Fruit fly (Drosophila melanogaster): ENCODE measurements around the gene dsf.

Gene dsf

dm6 chr2L:5927363-5927762, 1.6 kb downstream of the dsf start:
- TF ChIP-seq CG5204 (GFP tag; optimal IDR thresholded peaks at IDR 0.05) (no peak), CG7101 (tag; optimal IDR thresholded peaks at IDR 0.05) (no peak), Mnt (GFP tag; optimal IDR thresholded peaks at IDR 0.05) (no peak), CG11617 (GFP tag; optimal IDR thresholded peaks at IDR 0.05) (no peak), CG1620 (GFP tag; optimal IDR thresholded peaks at IDR 0.05) (no peak), CG7045 (GFP tag; optimal IDR thresholded peaks at IDR 0.05) (no peak), Hr96 (GFP tag; optimal IDR thresholded peaks at IDR 0.05) (no peak), pad (GFP tag; optimal IDR thresholded peaks at IDR 0.05) (no peak), Clk (GFP tag; optimal IDR thresholded peaks at IDR 0.05) (no peak)

dm6 chr2L:5943229-5944078, 17.7 kb downstream of the dsf start, which contains the start of the genes Sfp26Ad and Gpdh1:
Gene Sfp26Ad (minus strand): TSS chr2L:5943304.
Gene Gpdh1 (plus strand): TSS chr2L:5943643.
- TF ChIP-seq CG11617 (GFP tag; optimal IDR thresholded peaks at IDR 0.05) (peak; percentile 64), CG7045 (GFP tag; optimal IDR thresholded peaks at IDR 0.05) (peak; percentile 86), pad (GFP tag; optimal IDR thresholded peaks at IDR 0.05) (peak; percentile 83), CG14711 (tag; optimal IDR thresholded peaks at IDR 0.05) (peak; percentile 67), CG12768 (GFP tag; optimal IDR thresholded peaks at IDR 0.05) (peak; percentile 93), Hr96 (GFP tag; optimal IDR thresholded peaks at IDR 0.05) (peak; percentile 83), Clk (GFP tag; optimal IDR thresholded peaks at IDR 0.05) (peak; percentile 74), CG1620 (GFP tag; optimal IDR thresholded peaks at IDR 0.05) (peak; percentile 93), CG5204 (GFP tag; optimal IDR thresholded peaks at IDR 0.05) (peak; percentile 89), bab1 (GFP tag; optimal IDR thresholded peaks at IDR 0.05) (peak; percentile 81), CG33017 (tag; optimal IDR thresholded peaks at IDR 0.05) (peak; percentile 39), CG7101 (tag; optimal IDR thresholded peaks at IDR 0.05) (peak; percentile 75), Mnt (GFP tag; optimal IDR thresholded peaks at IDR 0.05) (peak; percentile 86), toe (GFP tag; optimal IDR thresholded peaks at IDR 0.05) (peak; percentile 90), cnc (optimal IDR thresholded peaks at IDR 0.05) (no peak), Crg-1 (GFP tag; optimal IDR thresholded peaks at IDR 0.05) (peak; percentile 88), cic (GFP tag; optimal IDR thresholded peaks at IDR 0.05) (peak; percentile 94), ovo (GFP tag; optimal IDR thresholded peaks at IDR 0.05) (peak; percentile 73), tj (GFP tag; optimal IDR thresholded peaks at IDR 0.05) (peak; percentile 86), kay (GFP tag; ENCODE audit: borderline replicate concordance) (peak; percentile 93)

- peak; percentile 3 for TF ChIP-seq CG7045 (GFP tag; optimal IDR thresholded peaks at IDR 0.05)
- peak; percentile 58 for TF ChIP-seq Hr96 (GFP tag; optimal IDR thresholded peaks at IDR 0.05)
- TF ChIP-seq cic (GFP tag; optimal IDR thresholded peaks at IDR 0.05): peak; percentile 79
- TF ChIP-seq Mnt (GFP tag; optimal IDR thresholded peaks at IDR 0.05): peak; percentile 40
- TF ChIP-seq pad (GFP tag; optimal IDR thresholded peaks at IDR 0.05): no peak
- TF ChIP-seq bab1 (GFP tag; optimal IDR thresholded peaks at IDR 0.05): peak; percentile 12
- TF ChIP-seq CG33017 (tag; optimal IDR thresholded peaks at IDR 0.05): no peak
- no peak for TF ChIP-seq Clk (GFP tag; optimal IDR thresholded peaks at IDR 0.05)
Measured at dm6 chr2L:5944305-5945282, 18.9 kb downstream of the dsf start.

- TF ChIP-seq CG5204 (GFP tag; optimal IDR thresholded peaks at IDR 0.05): no peak
- TF ChIP-seq Clk (GFP tag; optimal IDR thresholded peaks at IDR 0.05): no peak
- TF ChIP-seq kay (GFP tag; ENCODE audit: borderline replicate concordance): peak; percentile 97
- TF ChIP-seq Mnt (GFP tag; optimal IDR thresholded peaks at IDR 0.05): peak; percentile 33
- TF ChIP-seq Crg-1 (GFP tag; optimal IDR thresholded peaks at IDR 0.05): no peak
- peak; percentile 61 for TF ChIP-seq cic (GFP tag; optimal IDR thresholded peaks at IDR 0.05)
- no peak for TF ChIP-seq CG12768 (GFP tag; optimal IDR thresholded peaks at IDR 0.05)
- TF ChIP-seq bab1 (GFP tag; optimal IDR thresholded peaks at IDR 0.05): peak; percentile 12
Measured at dm6 chr2L:5945651-5946547, 20.2 kb downstream of the dsf start.

dm6 chr2L:5946728-5947127, 21.0 kb downstream of the dsf start:
- peak; percentile 41 for TF ChIP-seq ovo (GFP tag; optimal IDR thresholded peaks at IDR 0.05)
- peak; percentile 43 for TF ChIP-seq CG33017 (tag; optimal IDR thresholded peaks at IDR 0.05)
- TF ChIP-seq Mnt (GFP tag; optimal IDR thresholded peaks at IDR 0.05): no peak
- no peak for TF ChIP-seq CG5204 (GFP tag; optimal IDR thresholded peaks at IDR 0.05)
- peak; percentile 8 for TF ChIP-seq bab1 (GFP tag; optimal IDR thresholded peaks at IDR 0.05)
- TF ChIP-seq kay (GFP tag; ENCODE audit: borderline replicate concordance): peak; percentile 65
- no peak for TF ChIP-seq pad (GFP tag; optimal IDR thresholded peaks at IDR 0.05)
- TF ChIP-seq CG7045 (GFP tag; optimal IDR thresholded peaks at IDR 0.05): peak; percentile 15
- peak; percentile 68 for TF ChIP-seq cic (GFP tag; optimal IDR thresholded peaks at IDR 0.05)
- TF ChIP-seq cnc (optimal IDR thresholded peaks at IDR 0.05): no peak
- peak; percentile 20 for TF ChIP-seq CG14711 (tag; optimal IDR thresholded peaks at IDR 0.05)
- TF ChIP-seq tj (GFP tag; optimal IDR thresholded peaks at IDR 0.05): no peak
- TF ChIP-seq CG1620 (GFP tag; optimal IDR thresholded peaks at IDR 0.05): no peak
- no peak for TF ChIP-seq toe (GFP tag; optimal IDR thresholded peaks at IDR 0.05)
- TF ChIP-seq Hr96 (GFP tag; optimal IDR thresholded peaks at IDR 0.05): no peak
- peak; percentile 12 for TF ChIP-seq CG12768 (GFP tag; optimal IDR thresholded peaks at IDR 0.05)
- TF ChIP-seq CG11617 (GFP tag; optimal IDR thresholded peaks at IDR 0.05): peak; percentile 4
- no peak for TF ChIP-seq Clk (GFP tag; optimal IDR thresholded peaks at IDR 0.05)
- TF ChIP-seq CG7101 (tag; optimal IDR thresholded peaks at IDR 0.05): peak; percentile 35
- peak; percentile 52 for TF ChIP-seq Crg-1 (GFP tag; optimal IDR thresholded peaks at IDR 0.05)

All from whole organism, adult.